Worm (Caenorhabditis elegans) whole organism, L2 larva: ENCODE data around the gene F07C4.11.

Experiments
- C34F6.9 ChIP-seq: fragments of 150-350 bp; optimal IDR thresholded peaks from 2 replicates; lab custom pipeline; 2014; ENCODE audit warnings: missing biosample characterization, missing genetic modification characterization
- ZK546.5 ChIP-seq: sonication (generic microtip); optimal IDR thresholded peaks from 2 replicates; lab custom pipeline; 2017; ENCODE audit warnings: missing biosample characterization, missing genetic modification characterization
- egl-27 ChIP-seq: sonication (generic microtip); optimal IDR thresholded peaks from 3 replicates; lab custom pipeline; 2017; ENCODE audit warnings: missing biosample characterization, missing genetic modification reagents, missing genetic modification characterization
- elt-1 ChIP-seq: fragments of 150-350 bp; optimal IDR thresholded peaks from 2 replicates; lab custom pipeline; 2014; ENCODE audit warnings: missing biosample characterization, missing genetic modification characterization
- lin-39 ChIP-seq: fragments of 150-350 bp; optimal IDR thresholded peaks from 2 replicates; lab custom pipeline; 2014; ENCODE audit warnings: missing biosample characterization, missing genetic modification reagents, missing genetic modification characterization
- mdl-1 ChIP-seq, 2 experiments: fragments of 150-350 bp in 1 of 2; sonication (generic microtip) in 1 of 2; optimal IDR thresholded peaks; 2 replicates each; lab custom pipeline; 2017; ENCODE audit warnings: missing biosample characterization in 2 of 2, missing genetic modification characterization in 2 of 2
- nhr-129 ChIP-seq: fragments of 150-350 bp; optimal IDR thresholded peaks from 2 replicates; lab custom pipeline; 2014; ENCODE audit warnings: missing biosample characterization, missing genetic modification characterization
- nhr-6 ChIP-seq: fragments of 150-350 bp; optimal IDR thresholded peaks from 2 replicates; lab custom pipeline; 2014; ENCODE audit warnings: missing biosample characterization, missing genetic modification characterization
- unc-62 ChIP-seq: fragments of 150-350 bp; optimal IDR thresholded peaks from 2 replicates; lab custom pipeline; 2014; ENCODE audit warnings: missing biosample characterization, missing genetic modification reagents, missing genetic modification characterization

ce11 chrV:7635469-7635868 is 7.8 kb downstream of the F07C4.11 start, which contains the start of gene srd-29:
- no peak for TF ChIP-seq nhr-6 (tag; lab: Kevin White, UChicago)
- TF ChIP-seq lin-39 (tag; lab: Kevin White, UChicago), result no peak
- no peak for TF ChIP-seq nhr-129 (tag; lab: Kevin White, UChicago)
- TF ChIP-seq unc-62 (GFP tag; lab: Kevin White, UChicago), result no peak
- TF ChIP-seq elt-1 (tag; lab: Kevin White, UChicago), result no peak
- TF ChIP-seq ZK546.5 (tag; lab: Kevin White, UChicago), result no peak
- TF ChIP-seq mdl-1 (tag; optimal IDR thresholded peaks at IDR 0.05; lab: Kevin White, UChicago), result no peak
- no peak for TF ChIP-seq C34F6.9
- TF ChIP-seq egl-27 (tag; lab: Kevin White, UChicago), result no peak
